Worm (Caenorhabditis elegans): ENCODE data around the gene F25H9.2.

- TF ChIP-seq unc-62 (GFP tag; optimal IDR thresholded peaks at IDR 0.05) (no peak), mcd-1 (GFP tag; IDR thresholded peaks at IDR 0.05) (no peak), B0336.3 (GFP tag; IDR thresholded peaks at IDR 0.05) (no peak), let-526 (GFP tag; IDR thresholded peaks at IDR 0.05) (no peak), bed-2 (GFP tag; IDR thresholded peaks at IDR 0.05) (no peak), atf-7 (tag; optimal IDR thresholded peaks at IDR 0.05) (no peak), D2030.7 (GFP tag; IDR thresholded peaks at IDR 0.05) (no peak), F57A8.1 (GFP tag; optimal IDR thresholded peaks at IDR 0.05) (no peak), athp-1 (tag; optimal IDR thresholded peaks at IDR 0.05) (no peak)
These were observed 15.1 kb upstream of the F25H9.2 start for ce11 chrV:13442819-13443218.

Measured in whole organism, young adult.